Fruit fly (Drosophila melanogaster) whole organism, embryonic: ENCODE results near the gene CG43072.

Source experiments
- Aef1 ChIP-seq: fragments of 200-800 bp; sonication (Bioruptor generic); IDR thresholded peaks from 3 replicates; pipeline ENCODE4 v1.3.6; 2022; ENCODE audit warnings: missing biosample characterization, missing genetic modification characterization
- B-H2 ChIP-seq: fragments of 200-800 bp; sonication (Bioruptor generic); optimal IDR thresholded peaks from 2 replicates; lab custom pipeline; 2018; ENCODE audit warnings: missing biosample characterization, mild to moderate bottlenecking, missing genetic modification characterization
- BEAF-32 ChIP-seq: fragments of 200-800 bp; sonication (Bioruptor generic); optimal IDR thresholded peaks from 3 replicates; lab custom pipeline; 2017; ENCODE audit warnings: missing biosample characterization, missing genetic modification characterization, mild to moderate bottlenecking, moderate library complexity, missing genetic modification reagents
- CG10979 ChIP-seq: fragments of 200-800 bp; sonication (Bioruptor generic); optimal IDR thresholded peaks from 2 replicates; lab custom pipeline; 2018; ENCODE audit warnings: missing biosample characterization, mild to moderate bottlenecking, missing genetic modification characterization, moderate library complexity
- CG12942 ChIP-seq: fragments of 200-800 bp; sonication (Bioruptor generic); optimal IDR thresholded peaks from 3 replicates; lab custom pipeline; 2016; ENCODE audit warnings: missing biosample characterization, missing genetic modification characterization
- CG13624 ChIP-seq: fragments of 200-800 bp; sonication (Bioruptor generic); optimal IDR thresholded peaks from 2 replicates; lab custom pipeline; 2016; ENCODE audit warnings: missing biosample characterization, missing genetic modification characterization
- CG13894 ChIP-seq: fragments of 200-800 bp; sonication (Bioruptor generic); optimal IDR thresholded peaks from 3 replicates; lab custom pipeline; 2018; ENCODE audit warnings: missing biosample characterization, mild to moderate bottlenecking, missing genetic modification characterization, moderate library complexity
- CG1529 ChIP-seq: fragments of 200-800 bp; sonication (Bioruptor generic); optimal IDR thresholded peaks from 3 replicates; lab custom pipeline; 2018; ENCODE audit warnings: missing biosample characterization, missing genetic modification characterization
- CG15696 ChIP-seq: fragments of 200-800 bp; sonication (Bioruptor generic); optimal IDR thresholded peaks from 2 replicates; lab custom pipeline; 2019; ENCODE audit warnings: missing biosample characterization, mild to moderate bottlenecking, missing genetic modification characterization, moderate library complexity
- CG17361 ChIP-seq: fragments of 200-800 bp; sonication (Bioruptor generic); IDR thresholded peaks from 3 replicates; pipeline ENCODE4 v1.3.6; 2022; ENCODE audit warnings: missing biosample characterization, missing genetic modification characterization
- CG17829 ChIP-seq: fragments of 200-800 bp; optimal IDR thresholded peaks from 2 replicates; lab custom pipeline; 2019; ENCODE audit warnings: missing biosample characterization, mild to moderate bottlenecking, missing genetic modification characterization, moderate library complexity
- CG2712 ChIP-seq: fragments of 200-800 bp; optimal IDR thresholded peaks from 3 replicates; lab custom pipeline; 2019; ENCODE audit warnings: missing biosample characterization, mild to moderate bottlenecking, missing genetic modification characterization, moderate library complexity
- CG34224 ChIP-seq: fragments of 200-800 bp; sonication (Bioruptor generic); IDR thresholded peaks from 3 replicates; pipeline ENCODE4 v1.3.6; 2022; ENCODE audit warnings: missing biosample characterization, missing genetic modification characterization; ENCODE audit not compliant: partially characterized antibody
- CG3847 ChIP-seq: fragments of 200-800 bp; sonication (Bioruptor generic); IDR thresholded peaks from 2 replicates; pipeline ENCODE4 v1.3.6; 2022; ENCODE audit warnings: missing biosample characterization, missing genetic modification characterization
- CG4617 ChIP-seq: fragments of 200-800 bp; sonication (Bioruptor generic); optimal IDR thresholded peaks from 3 replicates; lab custom pipeline; 2016; ENCODE audit warnings: missing biosample characterization, missing genetic modification characterization, borderline replicate concordance
- CG7786 ChIP-seq: fragments of 200-800 bp; sonication (Bioruptor generic); optimal IDR thresholded peaks from 2 replicates; lab custom pipeline; 2016; ENCODE audit warnings: missing biosample characterization, missing genetic modification characterization
- CG7987 ChIP-seq: fragments of 200-800 bp; sonication (Bioruptor generic); optimal IDR thresholded peaks from 2 replicates; lab custom pipeline; 2018; ENCODE audit warnings: missing biosample characterization, mild to moderate bottlenecking, missing genetic modification characterization, moderate library complexity
- CG8089 ChIP-seq: fragments of 200-800 bp; sonication (Bioruptor generic); optimal IDR thresholded peaks from 3 replicates; lab custom pipeline; 2016; ENCODE audit warnings: missing biosample characterization, missing genetic modification characterization
- CG8478 ChIP-seq: fragments of >200 bp; optimal IDR thresholded peaks from 2 replicates; lab custom pipeline; 2018
- CG8765 ChIP-seq: fragments of 200-800 bp; sonication (Bioruptor generic); IDR thresholded peaks from 2 replicates; pipeline ENCODE4 v1.3.6; 2022; ENCODE audit warnings: missing biosample characterization, missing genetic modification characterization
- Eip74EF ChIP-seq, 2 experiments: fragments of 200-800 bp in 1 of 2; fragments of >200 bp in 1 of 2; sonication (Bioruptor generic) in 1 of 2; optimal IDR thresholded peaks; 2 replicates each; lab custom pipeline; 2017 to 2019; ENCODE audit warnings: missing biosample characterization in 2 of 2, missing genetic modification characterization in 2 of 2, mild to moderate bottlenecking in 1 of 2, moderate library complexity in 1 of 2
- Fer2 ChIP-seq: fragments of 200-800 bp; sonication (Bioruptor generic); optimal IDR thresholded peaks from 2 replicates; lab custom pipeline; 2018; ENCODE audit warnings: missing biosample characterization, mild to moderate bottlenecking, missing genetic modification characterization, moderate library complexity
- HHEX ChIP-seq: fragments of 200-800 bp; sonication (Bioruptor generic); optimal IDR thresholded peaks from 3 replicates; lab custom pipeline; 2017; ENCODE audit warnings: missing biosample characterization, mild to moderate bottlenecking, missing genetic modification characterization, missing genetic modification reagents
- Hmx ChIP-seq: fragments of 200-800 bp; sonication (Bioruptor generic); optimal IDR thresholded peaks from 2 replicates; lab custom pipeline; 2016; ENCODE audit warnings: missing biosample characterization, missing genetic modification characterization
- Lhr ChIP-seq: fragments of 200-800 bp; sonication (Bioruptor generic); optimal IDR thresholded peaks from 3 replicates; lab custom pipeline; 2017; ENCODE audit warnings: mild to moderate bottlenecking, missing biosample characterization, missing genetic modification reagents, missing genetic modification characterization
- Pdp1 ChIP-seq, 2 experiments: fragments of 200-800 bp; sonication (Bioruptor generic); optimal IDR thresholded peaks; 3 replicates each; lab custom pipeline; 2016; ENCODE audit warnings: missing biosample characterization in 2 of 2, missing genetic modification characterization in 2 of 2, mild to moderate bottlenecking in 1 of 2, moderate library complexity in 1 of 2
- Poxn ChIP-seq: fragments of 200-800 bp; sonication (Bioruptor generic); IDR thresholded peaks from 2 replicates; pipeline ENCODE4 v1.3.6; 2022; ENCODE audit warnings: missing biosample characterization, missing genetic modification characterization
- Rx ChIP-seq: fragments of 200-800 bp; sonication (Bioruptor generic); IDR thresholded peaks from 2 replicates; pipeline ENCODE4 v1.3.6; 2022; ENCODE audit warnings: missing biosample characterization, missing genetic modification characterization
- TFAM ChIP-seq: fragments of 200-800 bp; sonication (Bioruptor generic); optimal IDR thresholded peaks from 2 replicates; lab custom pipeline; 2017; ENCODE audit warnings: missing biosample characterization, missing genetic modification characterization, inconsistent platforms
- Xbp1 ChIP-seq: fragments of 200-800 bp; sonication (Bioruptor generic); optimal IDR thresholded peaks from 3 replicates; lab custom pipeline; 2016; ENCODE audit warnings: missing biosample characterization, mild to moderate bottlenecking, missing genetic modification characterization
- ab ChIP-seq: fragments of 200-800 bp; sonication (Bioruptor generic); optimal IDR thresholded peaks from 2 replicates; lab custom pipeline; 2016; ENCODE audit warnings: missing biosample characterization, missing genetic modification characterization
- bigmax ChIP-seq: fragments of 200-800 bp; sonication (Bioruptor generic); optimal IDR thresholded peaks from 2 replicates; lab custom pipeline; 2018; ENCODE audit warnings: missing biosample characterization, mild to moderate bottlenecking, missing genetic modification characterization
- cad ChIP-seq: fragments of >200 bp; optimal IDR thresholded peaks from 2 replicates; lab custom pipeline; 2017; ENCODE audit warnings: missing biosample characterization, missing genetic modification characterization
- chinmo ChIP-seq: fragments of 200-800 bp; sonication (Bioruptor generic); IDR thresholded peaks from 4 replicates; pipeline ENCODE4 v1.3.6; 2022; ENCODE audit warnings: missing biosample characterization, missing genetic modification characterization; ENCODE audit not compliant: partially characterized antibody
- croc ChIP-seq: fragments of 200-800 bp; sonication (Bioruptor generic); conservative IDR thresholded peaks from 3 replicates; pipeline ENCODE4 v1.3.6; 2022; ENCODE audit warnings: missing biosample characterization, missing genetic modification characterization
- cwo ChIP-seq: fragments of 200-800 bp; sonication (Bioruptor generic); optimal IDR thresholded peaks from 3 replicates; lab custom pipeline; 2017; ENCODE audit warnings: missing biosample characterization, missing genetic modification characterization, mild to moderate bottlenecking, moderate library complexity, missing genetic modification reagents
- dmrt11E ChIP-seq: fragments of 200-800 bp; sonication (Bioruptor generic); optimal IDR thresholded peaks from 3 replicates; lab custom pipeline; 2018; ENCODE audit warnings: missing biosample characterization, mild to moderate bottlenecking, missing genetic modification characterization, moderate library complexity
- fd96Cb ChIP-seq: fragments of 200-800 bp; sonication (Bioruptor generic); optimal IDR thresholded peaks from 2 replicates; lab custom pipeline; 2018; ENCODE audit warnings: missing biosample characterization, mild to moderate bottlenecking, missing genetic modification characterization, moderate library complexity
- gcm ChIP-seq: fragments of 200-800 bp; sonication (Bioruptor generic); optimal IDR thresholded peaks from 2 replicates; lab custom pipeline; 2019; ENCODE audit warnings: missing biosample characterization, mild to moderate bottlenecking, missing genetic modification characterization, moderate library complexity
- jing ChIP-seq: fragments of 200-800 bp; sonication (Bioruptor generic); optimal IDR thresholded peaks from 2 replicates; lab custom pipeline; 2018; ENCODE audit warnings: missing biosample characterization, mild to moderate bottlenecking, missing genetic modification characterization
- kah ChIP-seq: fragments of 200-800 bp; sonication (Bioruptor generic); optimal IDR thresholded peaks from 2 replicates; lab custom pipeline; 2018; ENCODE audit warnings: missing biosample characterization, mild to moderate bottlenecking, missing genetic modification characterization
- lab ChIP-seq: fragments of 200-800 bp; sonication (Bioruptor generic); optimal IDR thresholded peaks from 3 replicates; lab custom pipeline; 2017; ENCODE audit warnings: missing biosample characterization, missing genetic modification characterization, mild to moderate bottlenecking, moderate library complexity, missing genetic modification reagents
- lola ChIP-seq, 3 experiments: fragments of >200 bp in 2 of 3; fragments of 200-800 bp in 1 of 3; sonication (Bioruptor generic) in 1 of 3; optimal IDR thresholded peaks; 2 replicates each; lab custom pipeline; 2017 to 2019; ENCODE audit warnings: missing biosample characterization in 3 of 3, missing genetic modification characterization in 3 of 3, mild to moderate bottlenecking in 1 of 3, moderate library complexity in 1 of 3
- nmo ChIP-seq: fragments of 200-800 bp; sonication (Bioruptor generic); optimal IDR thresholded peaks from 2 replicates; lab custom pipeline; 2018; ENCODE audit warnings: missing biosample characterization, mild to moderate bottlenecking, missing genetic modification characterization, moderate library complexity
- org-1 ChIP-seq: fragments of 200-800 bp; sonication (Bioruptor generic); optimal IDR thresholded peaks from 2 replicates; lab custom pipeline; 2017; ENCODE audit warnings: missing biosample characterization, missing genetic modification characterization
- pfk ChIP-seq: fragments of 200-800 bp; sonication (Bioruptor generic); optimal IDR thresholded peaks from 2 replicates; lab custom pipeline; 2018; ENCODE audit warnings: missing biosample characterization, mild to moderate bottlenecking, missing genetic modification characterization, moderate library complexity
- sr ChIP-seq: fragments of 200-800 bp; sonication (Bioruptor generic); IDR thresholded peaks from 3 replicates; pipeline ENCODE4 v1.3.6; 2022; ENCODE audit warnings: missing biosample characterization, missing genetic modification characterization
- ssp ChIP-seq: fragments of 200-800 bp; sonication (Bioruptor generic); IDR thresholded peaks from 2 replicates; pipeline ENCODE4 v1.3.6; 2022; ENCODE audit warnings: missing biosample characterization, missing genetic modification characterization
- tio ChIP-seq: fragments of 200-800 bp; sonication (Bioruptor generic); optimal IDR thresholded peaks from 2 replicates; lab custom pipeline; 2017; ENCODE audit warnings: missing biosample characterization, missing genetic modification characterization, inconsistent platforms

The CG43072 gene

dm6 chr3L:21060189-21061070 lies 5.2 kb upstream of the CG43072 start (continued):
- no peak for TF ChIP-seq croc
- TF ChIP-seq CG8478, result no peak
- no peak for TF ChIP-seq ssp
- peak in 1 of 2 experiments; percentile 71 for TF ChIP-seq Eip74EF (GFP tag; optimal IDR thresholded peaks at IDR 0.05; lab: Kevin White, UChicago)
- no peak for TF ChIP-seq CG8765
- no peak for TF ChIP-seq BEAF-32 (GFP tag; lab: Kevin White, UChicago)
- no peak for TF ChIP-seq Fer2 (tag; lab: Kevin White, UChicago)
- no peak for TF ChIP-seq Aef1 (GFP tag; lab: Robert Waterston, UW)
- TF ChIP-seq CG17361 (GFP tag; lab: Robert Waterston, UW), result peak; percentile 57; the same call in 2 of the 3 replicates
- TF ChIP-seq Hmx, result no peak
- TF ChIP-seq Pdp1 (GFP tag; optimal IDR thresholded peaks at IDR 0.05; lab: Kevin White, UChicago), result peak in 1 of 2 experiments; percentile 64
- TF ChIP-seq tio (GFP tag; lab: Kevin White, UChicago), result no peak
- TF ChIP-seq fd96Cb (tag; lab: Kevin White, UChicago), result peak; percentile 35
- TF ChIP-seq CG8089, result no peak
- no peak for TF ChIP-seq Rx (GFP tag; lab: Robert Waterston, UW)
- no peak for TF ChIP-seq CG15696 (tag; lab: Kevin White, UChicago)
- no peak for TF ChIP-seq org-1
- TF ChIP-seq CG2712 (tag; lab: Kevin White, UChicago), result peak; percentile 54
- 0 out of 4 replicates have a peak, but pooled peaks have one; percentile 30 for TF ChIP-seq chinmo
- no peak for TF ChIP-seq CG12942 (GFP tag; lab: Kevin White, UChicago)
- TF ChIP-seq CG13624, result no peak
- no peak for TF ChIP-seq cwo
- TF ChIP-seq cad (GFP tag; lab: Kevin White, UChicago), result no peak
- peak; percentile 41 for TF ChIP-seq CG10979 (tag; lab: Kevin White, UChicago)
- no peak for TF ChIP-seq CG4617 (GFP tag; lab: Kevin White, UChicago)
- no peak for TF ChIP-seq Poxn (GFP tag; lab: Robert Waterston, UW)
- TF ChIP-seq jing (GFP tag; lab: Kevin White, UChicago), result no peak
- no peak for TF ChIP-seq TFAM (GFP tag; lab: Kevin White, UChicago)
- no peak for TF ChIP-seq CG34224
- TF ChIP-seq CG1529 (GFP tag; lab: Kevin White, UChicago), result no peak
- TF ChIP-seq CG3847 (GFP tag; lab: Robert Waterston, UW), result no peak
- TF ChIP-seq gcm (GFP tag; lab: Kevin White, UChicago), result no peak
- TF ChIP-seq CG7786 (GFP tag; lab: Kevin White, UChicago), result no peak
- no peak for TF ChIP-seq kah (GFP tag; lab: Kevin White, UChicago)
- peak in 1 of 3 experiments; percentile 20 for TF ChIP-seq lola (GFP tag; optimal IDR thresholded peaks at IDR 0.05; lab: Kevin White, UChicago)
- peak; percentile 14 for TF ChIP-seq lab
- TF ChIP-seq bigmax (GFP tag; lab: Kevin White, UChicago), result no peak

- TF ChIP-seq Xbp1 (GFP tag; lab: Kevin White, UChicago) (no peak), pfk (GFP tag; lab: Kevin White, UChicago) (no peak), ab (GFP tag; lab: Kevin White, UChicago) (no peak), nmo (GFP tag; lab: Kevin White, UChicago) (no peak), CG7987 (GFP tag; lab: Kevin White, UChicago) (no peak), CG17829 (no peak), CG34224 (no peak), dmrt11E (tag; lab: Kevin White, UChicago) (no peak), chinmo (0 out of 4 replicates have a peak, but pooled peaks have one; percentile 52), B-H2 (GFP tag; lab: Kevin White, UChicago) (peak; percentile 10), HHEX (GFP tag; lab: Kevin White, UChicago) (peak; percentile 6), CG13894 (tag; lab: Kevin White, UChicago) (peak; percentile 57), sr (GFP tag; lab: Robert Waterston, UW) (no peak), Lhr (GFP tag; lab: Kevin White, UChicago) (no peak), CG8089 (no peak)
These were observed 3.7 kb upstream of the CG43072 start for dm6 chr3L:21061968-21062367.
